Worm (Caenorhabditis elegans) whole organism, L2 larva: Measurements from ENCODE around the gene clec-78.

Experiments
- C34F6.9 ChIP-seq: fragments of 150-350 bp; optimal IDR thresholded peaks from 2 replicates; lab custom pipeline; 2014; ENCODE audit warnings: missing biosample characterization, missing genetic modification characterization
- F13H6.1 ChIP-seq: sonication (generic microtip); optimal IDR thresholded peaks from 2 replicates; lab custom pipeline; 2016; ENCODE audit warnings: missing genetic modification characterization, missing compliant biosample characterization
- R02D3.7 ChIP-seq: fragments of 150-350 bp; optimal IDR thresholded peaks from 2 replicates; lab custom pipeline; 2014; ENCODE audit warnings: missing biosample characterization, missing genetic modification characterization
- ZK546.5 ChIP-seq: sonication (generic microtip); optimal IDR thresholded peaks from 2 replicates; lab custom pipeline; 2017; ENCODE audit warnings: missing biosample characterization, missing genetic modification characterization
- alr-1 ChIP-seq: fragments of 150-350 bp; optimal IDR thresholded peaks from 2 replicates; lab custom pipeline; 2014; ENCODE audit warnings: missing biosample characterization, missing genetic modification characterization
- ama-1 ChIP-seq: fragments of 150-350 bp; optimal IDR thresholded peaks from 2 replicates; lab custom pipeline; 2018; ENCODE audit warnings: inconsistent platforms
- ceh-82 ChIP-seq: fragments of 150-350 bp; optimal IDR thresholded peaks from 2 replicates; lab custom pipeline; 2014; ENCODE audit warnings: missing biosample characterization, missing genetic modification characterization
- crh-2 ChIP-seq: sonication (generic microtip); optimal IDR thresholded peaks from 2 replicates; lab custom pipeline; 2017; ENCODE audit warnings: missing biosample characterization, missing genetic modification characterization
- dmd-4 ChIP-seq: sonication (generic microtip); optimal IDR thresholded peaks from 2 replicates; lab custom pipeline; 2017; ENCODE audit warnings: missing biosample characterization, missing genetic modification characterization
- egl-27 ChIP-seq: sonication (generic microtip); optimal IDR thresholded peaks from 3 replicates; lab custom pipeline; 2017; ENCODE audit warnings: missing biosample characterization, missing genetic modification reagents, missing genetic modification characterization
- elt-1 ChIP-seq: fragments of 150-350 bp; optimal IDR thresholded peaks from 2 replicates; lab custom pipeline; 2014; ENCODE audit warnings: missing biosample characterization, missing genetic modification characterization
- lin-11 ChIP-seq: fragments of 150-350 bp; sonication (generic microtip); optimal IDR thresholded peaks from 2 replicates; lab custom pipeline; 2014; ENCODE audit warnings: missing biosample characterization, missing genetic modification characterization, inconsistent platforms, mixed read lengths
- lin-13 ChIP-seq: fragments of 150-350 bp; optimal IDR thresholded peaks from 2 replicates; lab custom pipeline; 2014; ENCODE audit warnings: missing biosample characterization, missing genetic modification reagents, missing genetic modification characterization
- lin-39 ChIP-seq: fragments of 150-350 bp; optimal IDR thresholded peaks from 2 replicates; lab custom pipeline; 2014; ENCODE audit warnings: missing biosample characterization, missing genetic modification reagents, missing genetic modification characterization
- lsy-2 ChIP-seq, 2 experiments: fragments of 150-350 bp in 1 of 2; sonication (generic microtip) in 1 of 2; optimal IDR thresholded peaks; 2 replicates each; lab custom pipeline; 2014 to 2017; ENCODE audit warnings: missing biosample characterization in 2 of 2, missing genetic modification characterization in 2 of 2
- mab-5 ChIP-seq: fragments of 150-350 bp; optimal IDR thresholded peaks from 2 replicates; lab custom pipeline; 2014; ENCODE audit warnings: missing biosample characterization, missing genetic modification characterization
- mdl-1 ChIP-seq, 2 experiments: fragments of 150-350 bp in 1 of 2; sonication (generic microtip) in 1 of 2; optimal IDR thresholded peaks; 2 replicates each; lab custom pipeline; 2017; ENCODE audit warnings: missing biosample characterization in 2 of 2, missing genetic modification characterization in 2 of 2
- nhr-11 ChIP-seq: fragments of 150-350 bp; optimal IDR thresholded peaks from 2 replicates; lab custom pipeline; 2014; ENCODE audit warnings: missing biosample characterization, missing genetic modification characterization
- nhr-12 ChIP-seq: fragments of 150-350 bp; optimal IDR thresholded peaks from 2 replicates; lab custom pipeline; 2014; ENCODE audit warnings: missing biosample characterization, missing genetic modification characterization
- nhr-129 ChIP-seq: fragments of 150-350 bp; optimal IDR thresholded peaks from 2 replicates; lab custom pipeline; 2014; ENCODE audit warnings: missing biosample characterization, missing genetic modification characterization
- nhr-21 ChIP-seq: fragments of 150-350 bp; optimal IDR thresholded peaks from 2 replicates; lab custom pipeline; 2014; ENCODE audit warnings: missing biosample characterization, missing genetic modification characterization
- nhr-23 ChIP-seq: fragments of 150-350 bp; optimal IDR thresholded peaks from 2 replicates; lab custom pipeline; 2014; ENCODE audit warnings: missing biosample characterization, missing genetic modification reagents, missing genetic modification characterization
- nhr-237 ChIP-seq: fragments of 150-350 bp; optimal IDR thresholded peaks from 2 replicates; lab custom pipeline; 2014; ENCODE audit warnings: missing biosample characterization, missing genetic modification characterization
- nhr-25 ChIP-seq: fragments of 150-350 bp; sonication (generic microtip); optimal IDR thresholded peaks from 3 replicates; lab custom pipeline; 2014; ENCODE audit warnings: missing biosample characterization, missing genetic modification characterization
- nhr-6 ChIP-seq: fragments of 150-350 bp; optimal IDR thresholded peaks from 2 replicates; lab custom pipeline; 2014; ENCODE audit warnings: missing biosample characterization, missing genetic modification characterization
- nhr-77 ChIP-seq: fragments of 150-350 bp; optimal IDR thresholded peaks from 2 replicates; lab custom pipeline; 2014; ENCODE audit warnings: missing biosample characterization, missing genetic modification characterization
- sem-4 ChIP-seq: fragments of 150-350 bp; optimal IDR thresholded peaks from 2 replicates; lab custom pipeline; 2014; ENCODE audit warnings: missing biosample characterization, missing genetic modification reagents, missing genetic modification characterization
- snpc-4 ChIP-seq: fragments of 150-350 bp; optimal IDR thresholded peaks from 2 replicates; lab custom pipeline; 2014; ENCODE audit warnings: missing biosample characterization, missing genetic modification characterization
- unc-39 ChIP-seq: fragments of 150-350 bp; optimal IDR thresholded peaks from 2 replicates; lab custom pipeline; 2014; ENCODE audit warnings: missing biosample characterization, missing genetic modification characterization
- unc-55 ChIP-seq: fragments of 150-350 bp; sonication (generic microtip); optimal IDR thresholded peaks from 3 replicates; lab custom pipeline; 2014; ENCODE audit warnings: missing biosample characterization, missing genetic modification reagents, missing genetic modification characterization
- unc-62 ChIP-seq: fragments of 150-350 bp; optimal IDR thresholded peaks from 2 replicates; lab custom pipeline; 2014; ENCODE audit warnings: missing biosample characterization, missing genetic modification reagents, missing genetic modification characterization
- zag-1 ChIP-seq: fragments of 150-350 bp; optimal IDR thresholded peaks from 2 replicates; lab custom pipeline; 2014; ENCODE audit warnings: missing biosample characterization, missing genetic modification characterization
- ztf-1 ChIP-seq: fragments of 200-800 bp; sonication (Bioruptor generic); conservative IDR thresholded peaks from 2 replicates; pipeline ENCODE4 v1.3.6; 2022; ENCODE audit warnings: missing genetic modification characterization, missing compliant biosample characterization
- ztf-11 ChIP-seq: sonication (generic microtip); optimal IDR thresholded peaks from 2 replicates; lab custom pipeline; 2017; ENCODE audit warnings: missing biosample characterization, missing genetic modification characterization

clec-78 gene

ce11 chrIV:3993292-3993691 is 4.4 kb downstream of the clec-78 start, which contains the start of gene F47C12.6:
F47C12.6 (minus strand) TSS chrIV:3993392.
- no peak for TF ChIP-seq crh-2 (tag; lab: Kevin White, UChicago)
- no peak for TF ChIP-seq nhr-21 (tag; lab: Kevin White, UChicago)
- no peak for TF ChIP-seq unc-55
- TF ChIP-seq nhr-25 (tag; lab: Kevin White, UChicago): no peak
- no peak for TF ChIP-seq sem-4 (tag; lab: Kevin White, UChicago)
- no peak for TF ChIP-seq snpc-4 (tag; lab: Kevin White, UChicago)
- TF ChIP-seq nhr-237 (tag; lab: Kevin White, UChicago): no peak
- TF ChIP-seq elt-1 (tag; lab: Kevin White, UChicago): no peak
- no peak for TF ChIP-seq nhr-77 (tag; lab: Kevin White, UChicago)
- no peak for TF ChIP-seq F13H6.1 (tag; lab: Kevin White, UChicago)

- TF ChIP-seq ztf-11 (tag; lab: Kevin White, UChicago) (no peak), nhr-237 (tag; lab: Kevin White, UChicago) (no peak)
These were observed 5.4 kb downstream of the clec-78 start, which contains the start of gene F47C12.13 for ce11 chrIV:3994318-3994717. F47C12.13 (minus strand) TSS chrIV:3994418.

ce11 chrIV:3995384-3995783 is 6.5 kb downstream of the clec-78 start, which contains the start of gene F47C12.7:
F47C12.7 (minus strand) TSS chrIV:3995484.
- TF ChIP-seq unc-55: no peak
- TF ChIP-seq nhr-11 (tag; lab: Kevin White, UChicago): no peak
- no peak for TF ChIP-seq zag-1 (tag; lab: Kevin White, UChicago)
- TF ChIP-seq unc-39: no peak
- TF ChIP-seq snpc-4 (tag; lab: Kevin White, UChicago): no peak
- no peak for TF ChIP-seq lsy-2 (tag; optimal IDR thresholded peaks at IDR 0.05; lab: Kevin White, UChicago)
- TF ChIP-seq dmd-4: no peak
- no peak for TF ChIP-seq ceh-82 (tag; lab: Kevin White, UChicago)
- no peak for TF ChIP-seq R02D3.7 (tag; lab: Kevin White, UChicago)
- TF ChIP-seq egl-27 (tag; lab: Kevin White, UChicago): no peak
- no peak for TF ChIP-seq nhr-129 (tag; lab: Kevin White, UChicago)
- no peak for TF ChIP-seq lin-39 (tag; lab: Kevin White, UChicago)
- no peak for TF ChIP-seq sem-4 (tag; lab: Kevin White, UChicago)
- TF ChIP-seq C34F6.9 (tag; lab: Kevin White, UChicago): no peak
- no peak for TF ChIP-seq lin-13 (GFP tag; lab: Kevin White, UChicago)
- no peak for TF ChIP-seq elt-1 (tag; lab: Kevin White, UChicago)
- no peak for TF ChIP-seq nhr-23
- TF ChIP-seq, all 48 proteins: peak for 0

ce11 chrIV:3998517-3998916 is 9.6 kb downstream of the clec-78 start, which contains the start of gene F47C12.8:
F47C12.8 (minus strand) TSS chrIV:3998617.
- TF ChIP-seq ZK546.5 (tag; lab: Kevin White, UChicago) (no peak), unc-55 (no peak), mab-5 (no peak), ama-1 (lab: Kevin White, UChicago) (no peak), alr-1 (tag; lab: Kevin White, UChicago) (no peak), ceh-82 (tag; lab: Kevin White, UChicago) (no peak), nhr-11 (tag; lab: Kevin White, UChicago) (no peak), nhr-25 (tag; lab: Kevin White, UChicago) (no peak), ztf-1 (no peak), unc-62 (GFP tag; lab: Kevin White, UChicago) (no peak), mdl-1 (tag; optimal IDR thresholded peaks at IDR 0.05; lab: Kevin White, UChicago) (no peak)

- no peak for TF ChIP-seq nhr-6 (tag; lab: Kevin White, UChicago)
- TF ChIP-seq nhr-237 (tag; lab: Kevin White, UChicago): no peak
- TF ChIP-seq nhr-25 (tag; lab: Kevin White, UChicago): no peak
- TF ChIP-seq mdl-1 (tag; optimal IDR thresholded peaks at IDR 0.05; lab: Kevin White, UChicago): no peak
- no peak for TF ChIP-seq ceh-82 (tag; lab: Kevin White, UChicago)
- no peak for TF ChIP-seq lin-11 (tag; lab: Kevin White, UChicago)
- TF ChIP-seq unc-62 (GFP tag; lab: Kevin White, UChicago): no peak
- no peak for TF ChIP-seq ama-1 (lab: Kevin White, UChicago)
- no peak for TF ChIP-seq zag-1 (tag; lab: Kevin White, UChicago)
- no peak for TF ChIP-seq elt-1 (tag; lab: Kevin White, UChicago)
- TF ChIP-seq nhr-21 (tag; lab: Kevin White, UChicago): no peak
- no peak for TF ChIP-seq nhr-12 (tag; lab: Kevin White, UChicago)
- no peak for TF ChIP-seq dmd-4
- no peak for TF ChIP-seq ZK546.5 (tag; lab: Kevin White, UChicago)
- no peak for TF ChIP-seq F13H6.1 (tag; lab: Kevin White, UChicago)
These were observed 10.8 kb downstream of the clec-78 start for ce11 chrIV:3999662-4000061.
